Worm (Caenorhabditis elegans) whole organism, late embryonic: ENCODE measurements around the gene F53A9.3.

Source experiments
- C08G9.2 ChIP-seq: sonication (generic microtip); optimal IDR thresholded peaks from 2 replicates; lab custom pipeline; 2016; ENCODE audit warnings: mild to moderate bottlenecking, missing genetic modification characterization, moderate library complexity, missing compliant biosample characterization
- C38D4.7 ChIP-seq: fragments of 200-800 bp; sonication (Bioruptor generic); optimal IDR thresholded peaks from 2 replicates; lab custom pipeline; 2018; ENCODE audit warnings: mild to moderate bottlenecking, missing genetic modification characterization, moderate library complexity, missing compliant biosample characterization
- F13H6.1 ChIP-seq: sonication (generic microtip); optimal IDR thresholded peaks from 2 replicates; lab custom pipeline; 2016; ENCODE audit warnings: missing genetic modification characterization, missing compliant biosample characterization
- dmd-4 ChIP-seq: sonication (generic microtip); optimal IDR thresholded peaks from 2 replicates; lab custom pipeline; 2016; ENCODE audit warnings: borderline replicate concordance, missing genetic modification characterization, missing compliant biosample characterization
- dve-1 ChIP-seq: sonication (generic microtip); optimal IDR thresholded peaks from 2 replicates; lab custom pipeline; 2017; ENCODE audit warnings: antibody characterized with exemption, mild to moderate bottlenecking, missing genetic modification characterization, missing compliant biosample characterization
- eyg-1 ChIP-seq: sonication (generic microtip); optimal IDR thresholded peaks from 2 replicates; lab custom pipeline; 2016; ENCODE audit warnings: missing genotype, missing genetic modification characterization, missing compliant biosample characterization
- pha-4 ChIP-seq: fragments of 150-350 bp; optimal IDR thresholded peaks from 2 replicates; lab custom pipeline; 2018; ENCODE audit warnings: missing biosample characterization, missing genetic modification reagents, missing genetic modification characterization
- pqm-1 ChIP-seq: sonication (generic microtip); optimal IDR thresholded peaks from 2 replicates; lab custom pipeline; 2016; ENCODE audit warnings: missing genetic modification characterization, missing compliant biosample characterization
- unc-55 ChIP-seq: sonication (generic microtip); optimal IDR thresholded peaks from 2 replicates; lab custom pipeline; 2017; ENCODE audit warnings: missing biosample characterization, missing genetic modification reagents, missing genetic modification characterization

DNA sequence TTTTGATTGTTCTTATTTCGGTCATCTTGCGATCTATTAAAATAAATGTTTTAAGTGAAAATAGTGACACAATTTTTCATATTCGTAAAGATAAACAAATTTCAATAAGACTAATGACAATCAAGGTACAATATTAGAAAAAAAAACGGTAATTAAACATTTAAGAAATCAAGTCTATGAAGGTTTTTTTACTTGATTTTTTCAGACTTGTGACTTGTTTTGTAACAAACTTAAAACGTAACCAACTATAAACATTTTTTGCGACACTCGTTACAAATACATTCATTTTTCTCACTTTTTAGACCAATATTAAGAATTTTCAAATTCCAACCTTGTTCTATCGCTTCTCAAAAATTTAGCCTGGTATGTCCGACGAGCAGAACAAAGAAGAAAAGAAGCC lies 31.2 kb downstream of the F53A9.3 start, which contains the start of gene M02D8.2:
- TF ChIP-seq dve-1 (tag; lab: Kevin White, UChicago) (no peak), unc-55 (GFP tag; lab: Kevin White, UChicago) (no peak), dmd-4 (tag; lab: Kevin White, UChicago) (no peak), pqm-1 (no peak), C08G9.2 (no peak), eyg-1 (tag; lab: Kevin White, UChicago) (no peak), pha-4 (tag; lab: Kevin White, UChicago) (no peak), C38D4.7 (GFP tag; lab: Kevin White, UChicago) (no peak), F13H6.1 (tag; lab: Kevin White, UChicago) (no peak)
